Worm (Caenorhabditis elegans) whole organism, mixed stage, embryonic: ENCODE measurements around the gene C42D4.18.

Source experiments
- bed-3 ChIP-seq: fragments of 200-800 bp; sonication (Bioruptor generic); optimal IDR thresholded peaks from 3 replicates; lab custom pipeline; 2018; ENCODE audit warnings: mild to moderate bottlenecking, missing genetic modification characterization, moderate library complexity, missing compliant biosample characterization
- blmp-1 ChIP-seq: fragments of 150-350 bp; optimal IDR thresholded peaks from 2 replicates; lab custom pipeline; 2014; ENCODE audit warnings: missing biosample characterization, missing genetic modification characterization
- ceh-39 ChIP-seq: fragments of 150-350 bp; optimal IDR thresholded peaks from 2 replicates; lab custom pipeline; 2014; ENCODE audit warnings: missing biosample characterization, missing genetic modification characterization
- drap-1 ChIP-seq: fragments of 200-800 bp; sonication (Bioruptor generic); optimal IDR thresholded peaks from 3 replicates; lab custom pipeline; 2018; ENCODE audit warnings: mild to moderate bottlenecking, missing genetic modification characterization, missing compliant biosample characterization
- elt-1 ChIP-seq: sonication (generic microtip); optimal IDR thresholded peaks from 2 replicates; lab custom pipeline; 2017; ENCODE audit warnings: missing genetic modification characterization, mild to moderate bottlenecking, missing compliant biosample characterization, antibody characterized with exemption, moderate library complexity, borderline replicate concordance; ENCODE audit not compliant: insufficient read depth
- hlh-1 ChIP-seq: fragments of 150-350 bp; optimal IDR thresholded peaks from 2 replicates; lab custom pipeline; 2014; ENCODE audit warnings: missing biosample characterization, missing genetic modification reagents, missing genetic modification characterization
- mep-1 ChIP-seq: fragments of 150-350 bp; optimal IDR thresholded peaks from 2 replicates; lab custom pipeline; 2017; ENCODE audit warnings: missing biosample characterization, missing genetic modification reagents, missing genetic modification characterization, inconsistent platforms
- nhr-237 ChIP-seq: fragments of 150-350 bp; optimal IDR thresholded peaks from 2 replicates; lab custom pipeline; 2014; ENCODE audit warnings: missing biosample characterization, missing genetic modification characterization
- pha-4 ChIP-seq: fragments of 150-350 bp; optimal IDR thresholded peaks from 2 replicates; lab custom pipeline; 2018; ENCODE audit warnings: missing biosample characterization, missing genetic modification reagents, missing genetic modification characterization
- sptf-1 ChIP-seq: sonication (generic microtip); optimal IDR thresholded peaks from 2 replicates; lab custom pipeline; 2017; ENCODE audit warnings: mild to moderate bottlenecking, missing genetic modification characterization, moderate library complexity, missing compliant biosample characterization
- unc-39 ChIP-seq: fragments of 150-350 bp; optimal IDR thresholded peaks from 2 replicates; lab custom pipeline; 2014; ENCODE audit warnings: missing biosample characterization, missing genetic modification characterization
- ztf-11 ChIP-seq: fragments of 150-350 bp; optimal IDR thresholded peaks from 2 replicates; lab custom pipeline; 2014; ENCODE audit warnings: missing biosample characterization, missing genetic modification characterization

- no peak for TF ChIP-seq blmp-1 (tag; lab: Kevin White, UChicago)
- TF ChIP-seq mep-1 (tag; lab: Kevin White, UChicago): no peak
- TF ChIP-seq sptf-1 (tag; lab: Kevin White, UChicago): no peak
- no peak for TF ChIP-seq hlh-1 (tag; lab: Kevin White, UChicago)
- TF ChIP-seq elt-1: no peak
- no peak for TF ChIP-seq unc-39 (tag; lab: Kevin White, UChicago)
- TF ChIP-seq ceh-39 (tag; lab: Kevin White, UChicago): no peak
- no peak for TF ChIP-seq ztf-11 (tag; lab: Kevin White, UChicago)
- TF ChIP-seq drap-1 (GFP tag; lab: Kevin White, UChicago): no peak
- no peak for TF ChIP-seq bed-3 (GFP tag; lab: Kevin White, UChicago)
- no peak for TF ChIP-seq nhr-237 (tag; lab: Kevin White, UChicago)
- TF ChIP-seq pha-4: no peak
Observed at ce11 chrIV:7133983-7134382, 32.6 kb upstream of the C42D4.18 start, which contains the start of gene mutd-1.
